Worm (Caenorhabditis elegans): Measurements from ENCODE around the gene rpoa-12.

DNA sequence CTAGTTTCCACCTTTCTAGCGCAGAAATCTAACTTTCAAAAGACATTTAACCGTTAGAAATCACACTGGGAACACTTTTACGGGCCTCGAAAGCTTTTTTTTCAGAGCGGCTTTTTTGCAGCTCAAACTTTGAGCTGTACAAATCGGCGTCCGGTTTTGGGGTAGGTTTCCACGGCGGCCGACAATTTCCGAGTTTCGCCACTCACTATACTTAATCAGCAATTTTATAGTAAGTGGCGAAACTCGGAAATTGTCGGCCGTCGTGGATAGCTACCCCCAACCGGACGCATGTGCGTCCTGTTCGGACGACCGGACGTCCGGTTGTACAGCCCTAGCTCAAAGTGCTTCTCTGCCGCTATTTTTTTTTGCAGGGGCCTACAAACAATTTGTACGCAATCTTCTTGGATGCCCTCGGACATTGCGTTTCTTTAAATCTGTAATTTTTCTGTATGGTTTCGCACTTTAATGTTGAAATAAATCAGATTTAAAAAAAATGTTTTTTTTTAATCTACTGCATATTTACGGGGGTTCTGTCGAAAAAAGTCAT lies 26.9 kb downstream of the rpoa-12 start:
- TF ChIP-seq mdl-1 (tag; optimal IDR thresholded peaks at IDR 0.05) (no peak), nhr-10 (tag; optimal IDR thresholded peaks at IDR 0.05) (no peak), sma-3 (GFP tag; optimal IDR thresholded peaks at IDR 0.05) (no peak), skn-1 (tag; optimal IDR thresholded peaks at IDR 0.05) (no peak), nhr-237 (tag; optimal IDR thresholded peaks at IDR 0.05) (no peak)

All from whole organism, L2 larva.